Worm (Caenorhabditis elegans) whole organism, L4 larva: ENCODE measurements around the gene R151.10.

Experiments used
- ZK546.5 ChIP-seq, 2 experiments: sonication (generic microtip); optimal IDR thresholded peaks; 2 replicates each; lab custom pipeline; 2017; ENCODE audit warnings: missing biosample characterization in 2 of 2, missing genetic modification characterization in 2 of 2
- ceh-62 ChIP-seq: sonication (generic microtip); optimal IDR thresholded peaks from 2 replicates; lab custom pipeline; 2017; ENCODE audit warnings: missing biosample characterization, missing genetic modification characterization
- egl-27 ChIP-seq: sonication (generic microtip); optimal IDR thresholded peaks from 3 replicates; lab custom pipeline; 2017; ENCODE audit warnings: missing biosample characterization, missing genetic modification reagents, missing genetic modification characterization
- lsy-2 ChIP-seq, 2 experiments: fragments of 150-350 bp in 1 of 2; sonication (generic microtip) in 1 of 2; optimal IDR thresholded peaks; 2 replicates each; lab custom pipeline; 2014 to 2017; ENCODE audit warnings: missing biosample characterization in 2 of 2, missing genetic modification characterization in 2 of 2

ce11 chrIII:7197973-7198372, 32.8 kb downstream of the R151.10 start, which contains the start of gene exos-9:
- TF ChIP-seq egl-27 (no peak), ceh-62 (tag; lab: Kevin White, UChicago) (no peak), lsy-2 (tag; optimal IDR thresholded peaks at IDR 0.05; lab: Kevin White, UChicago) (no peak), ZK546.5 (tag; optimal IDR thresholded peaks at IDR 0.05; lab: Kevin White, UChicago) (no peak)
